Fruit fly (Drosophila melanogaster): ENCODE measurements around the gene Ing5.

DNA sequence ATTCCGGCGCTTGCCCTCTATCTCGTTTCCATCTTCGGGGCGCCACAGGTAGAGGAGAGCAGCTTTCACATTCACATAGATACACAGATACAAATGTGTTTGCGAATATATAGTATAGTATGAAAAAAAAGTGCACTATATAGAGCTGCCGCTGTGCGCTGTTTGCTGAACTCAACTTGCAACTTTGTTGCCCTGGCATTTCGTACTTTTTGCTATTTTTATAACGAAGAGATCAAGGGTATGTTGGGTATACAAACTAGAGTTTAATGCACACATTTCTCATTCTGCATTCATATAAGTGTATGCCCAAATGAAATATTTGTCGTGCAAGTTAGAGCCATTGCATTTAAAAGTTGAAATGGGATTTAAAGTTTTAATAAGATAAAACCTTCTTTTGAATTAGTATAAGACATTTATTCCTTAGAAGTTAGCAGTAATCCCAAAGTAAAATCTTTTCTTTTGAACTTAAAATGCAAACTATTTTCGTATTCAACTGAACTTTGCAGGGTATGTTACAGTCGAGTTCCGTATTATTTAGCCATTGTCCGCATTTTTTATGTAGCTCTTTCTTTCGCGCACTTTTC, 43.9 kb upstream of the Ing5 start:
- TF ChIP-seq bab1 (GFP tag; optimal IDR thresholded peaks at IDR 0.05) (no peak), ovo (GFP tag; optimal IDR thresholded peaks at IDR 0.05) (no peak), Hr96 (GFP tag; optimal IDR thresholded peaks at IDR 0.05) (no peak), CG12768 (GFP tag; optimal IDR thresholded peaks at IDR 0.05) (no peak), toe (GFP tag; optimal IDR thresholded peaks at IDR 0.05) (no peak), CG1620 (GFP tag; optimal IDR thresholded peaks at IDR 0.05) (no peak), kay (GFP tag; ENCODE audit: borderline replicate concordance) (no peak), cic (GFP tag; optimal IDR thresholded peaks at IDR 0.05) (no peak), CG33017 (tag; optimal IDR thresholded peaks at IDR 0.05) (no peak), Mnt (GFP tag; optimal IDR thresholded peaks at IDR 0.05) (no peak), tj (GFP tag; optimal IDR thresholded peaks at IDR 0.05) (no peak), Crg-1 (GFP tag; optimal IDR thresholded peaks at IDR 0.05) (no peak)

Data from whole organism, adult.